Fruit fly (Drosophila melanogaster) S2 (cell line): Measurements from ENCODE around the gene CG5577.

Source experiments
- CG8478 ChIP-seq: fragments of >200 bp; optimal IDR thresholded peaks from 2 replicates; lab custom pipeline; 2018
- CTCF ChIP-seq, 2 experiments: fragments of >200 bp; optimal IDR thresholded peaks; 2 replicates each; lab custom pipeline; 2018

- no peak for TF ChIP-seq CG8478 (lab: Kevin White, UChicago)
- TF ChIP-seq CTCF (optimal IDR thresholded peaks at IDR 0.05; lab: Kevin White, UChicago), result no peak
These were observed 49.7 kb downstream of the CG5577 start for dm6 chr3L:17791495-17791894.
